Worm (Caenorhabditis elegans): ENCODE results near the gene Y53F4B.51.
"Not testable (repeated sequence)": the region's sequence is repeated elsewhere in the genome, so short reads cannot be mapped to it uniquely, and the experiment has no call there.

ce11 chrII:14988171-14988570 lies 26.1 kb downstream of the Y53F4B.51 start, which contains the start of gene Y53F4B.43:
- TF ChIP-seq ets-7 (tag; optimal IDR thresholded peaks at IDR 0.05); tbx-11 (GFP tag; IDR thresholded peaks at IDR 0.05); flt-1 (GFP tag; IDR thresholded peaks at IDR 0.05); scrt-1 (GFP tag; IDR thresholded peaks at IDR 0.05); tra-4 (tag; optimal IDR thresholded peaks at IDR 0.05); ama-1 (optimal IDR thresholded peaks at IDR 0.05); ceh-36 (tag; optimal IDR thresholded peaks at IDR 0.05); F13C5.2 (tag; optimal IDR thresholded peaks at IDR 0.05); B0310.2 (tag; optimal IDR thresholded peaks at IDR 0.05); hmg-4 (GFP tag; optimal IDR thresholded peaks at IDR 0.05): not testable (repeated sequence)
